Worm (Caenorhabditis elegans) whole organism, young adult: ENCODE results near the gene rbm-28.

Source experiments
- F49E8.2 ChIP-seq: sonication (generic microtip); optimal IDR thresholded peaks from 3 replicates; lab custom pipeline; 2017; ENCODE audit warnings: missing genetic modification characterization, mild to moderate bottlenecking, missing compliant biosample characterization, antibody characterized with exemption, moderate library complexity; ENCODE audit not compliant: insufficient read depth
- athp-1 ChIP-seq: sonication (generic microtip); optimal IDR thresholded peaks from 2 replicates; lab custom pipeline; 2017; ENCODE audit warnings: mild to moderate bottlenecking, missing genetic modification characterization, missing compliant biosample characterization
- pha-4 ChIP-seq: fragments of 150-350 bp; sonication (generic microtip); optimal IDR thresholded peaks from 2 replicates; lab custom pipeline; 2014; ENCODE audit warnings: missing biosample characterization, missing genetic modification reagents, missing genetic modification characterization

DNA sequence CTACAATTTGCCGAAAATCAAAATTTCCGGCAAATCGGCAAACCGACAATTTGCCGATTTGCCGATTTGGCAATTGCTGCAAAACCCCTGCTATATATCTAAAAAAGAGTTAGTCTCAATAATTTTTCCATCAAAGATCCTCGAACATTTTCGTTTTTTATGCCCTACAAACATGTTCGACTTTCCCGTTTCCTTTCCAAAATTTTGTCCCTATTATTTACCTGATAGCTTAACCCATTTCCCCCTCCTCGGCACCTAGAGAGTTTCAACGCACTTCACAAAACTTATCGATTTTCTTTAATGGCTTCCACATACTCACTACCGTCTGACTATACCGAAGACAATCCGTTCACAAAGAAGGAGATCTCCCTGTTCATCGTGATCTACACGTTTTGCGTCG, 48.4 kb upstream of the rbm-28 start, which contains the start of gene W01D2.6:
- TF ChIP-seq athp-1 (tag; lab: Kevin White, UChicago) = no peak
- TF ChIP-seq pha-4 (tag; lab: Kevin White, UChicago) = no peak
- TF ChIP-seq F49E8.2 (tag; lab: Kevin White, UChicago) = no peak
